Fruit fly (Drosophila melanogaster): ENCODE data around the gene CG12817.

The CG12817 gene

dm6 chr3R:10190084-10190782 is 34.3 kb downstream of the CG12817 start, which contains the start of gene Syn (continued):
- TF ChIP-seq CG11085 (GFP tag; IDR thresholded peaks at IDR 0.05) (no peak), D19B (GFP tag; optimal IDR thresholded peaks at IDR 0.05) (no peak), bcd (GFP tag; optimal IDR thresholded peaks at IDR 0.05) (no peak), CG2120 (GFP tag; optimal IDR thresholded peaks at IDR 0.05) (peak; percentile 28), inv (GFP tag; IDR thresholded peaks at IDR 0.05; ENCODE audit: partially characterized antibody) (no peak), Lim3 (GFP tag; IDR thresholded peaks at IDR 0.05) (no peak), CG8388 (GFP tag; optimal IDR thresholded peaks at IDR 0.05) (no peak), nmo (GFP tag; optimal IDR thresholded peaks at IDR 0.05) (peak; percentile 26), CG2678 (tag; optimal IDR thresholded peaks at IDR 0.05) (peak; percentile 54), cad (GFP tag; optimal IDR thresholded peaks at IDR 0.05) (no peak), gem (tag; optimal IDR thresholded peaks at IDR 0.05) (peak; percentile 57)

dm6 chr3R:10189520-10189919 is 35.0 kb downstream of the CG12817 start, which contains the start of gene CG12814:
CG12814 (minus strand) TSS chr3R:10189603.
- TF ChIP-seq mirr (GFP tag; optimal IDR thresholded peaks at IDR 0.05) (no peak), CG10979 (tag; optimal IDR thresholded peaks at IDR 0.05) (no peak), Dp (GFP tag; optimal IDR thresholded peaks at IDR 0.05) (peak; percentile 81), CG3163 (GFP tag; optimal IDR thresholded peaks at IDR 0.05) (peak; percentile 86), crp (GFP tag; optimal IDR thresholded peaks at IDR 0.05) (no peak), ase (GFP tag; IDR thresholded peaks at IDR 0.05) (no peak), bsh (GFP tag; optimal IDR thresholded peaks at IDR 0.05) (peak in 1 of 2 experiments; percentile 72), ci (GFP tag; IDR thresholded peaks at IDR 0.05) (0 out of 3 replicates have a peak, but pooled peaks have one; percentile 27), gce (GFP tag; IDR thresholded peaks at IDR 0.05) (no peak), gsb-n (tag; optimal IDR thresholded peaks at IDR 0.05) (peak; percentile 26), CG30020 (tag; optimal IDR thresholded peaks at IDR 0.05) (no peak), gsb (GFP tag; IDR thresholded peaks at IDR 0.05) (no peak), Neu2 (GFP tag; optimal IDR thresholded peaks at IDR 0.05; ENCODE audit: borderline replicate concordance) (no peak), E2f2 (GFP tag; IDR thresholded peaks at IDR 0.05) (peak; percentile 87), CG13287 (GFP tag; IDR thresholded peaks at IDR 0.05; ENCODE audit: partially characterized antibody) (peak; percentile 39; the same call in 1 of the 2 replicates), gro (GFP tag; optimal IDR thresholded peaks at IDR 0.05) (no peak), stwl (tag; optimal IDR thresholded peaks at IDR 0.05) (peak; percentile 8), Jarid2 (GFP tag; optimal IDR thresholded peaks at IDR 0.05) (peak; percentile 73), vvl (GFP tag; IDR thresholded peaks at IDR 0.05) (peak; percentile 11; the same call in 1 of the 2 replicates), CG34224 (GFP tag; IDR thresholded peaks at IDR 0.05; ENCODE audit: partially characterized antibody) (peak; percentile 33; the same call in 1 of the 3 replicates), amos (GFP tag; IDR thresholded peaks at IDR 0.05; ENCODE audit: partially characterized antibody) (peak; percentile 35; the same call in 1 of the 2 replicates), Lhr (GFP tag; optimal IDR thresholded peaks at IDR 0.05) (peak; percentile 2), YL-1 (GFP tag; optimal IDR thresholded peaks at IDR 0.05) (no peak), Eip74EF (GFP tag; optimal IDR thresholded peaks at IDR 0.05) (peak in 1 of 2 experiments; percentile 7), Trl (optimal IDR thresholded peaks at IDR 0.05) (peak; percentile 55 to 78), Trl (GFP tag; optimal IDR thresholded peaks at IDR 0.05) (peak; percentile 20), onecut (GFP tag; IDR thresholded peaks at IDR 0.05) (no peak), oc (tag; optimal IDR thresholded peaks at IDR 0.05) (peak; percentile 14), chinmo (GFP tag; IDR thresholded peaks at IDR 0.05; ENCODE audit: partially characterized antibody) (0 out of 4 replicates have a peak, but pooled peaks have one; percentile 41), lbe (GFP tag; optimal IDR thresholded peaks at IDR 0.05) (peak; percentile 41), abd-A (tag; optimal IDR thresholded peaks at IDR 0.05) (peak; percentile 61), CG8944 (GFP tag; optimal IDR thresholded peaks at IDR 0.05) (no peak), CG13624 (GFP tag; optimal IDR thresholded peaks at IDR 0.05) (peak; percentile 7), Pdp1 (GFP tag; optimal IDR thresholded peaks at IDR 0.05) (no peak), Drgx (GFP tag; IDR thresholded peaks at IDR 0.05) (peak; percentile 62), sens (GFP tag) (peak; percentile 14)
